Worm (Caenorhabditis elegans) whole organism, L4 larva: ENCODE measurements around the gene F59A7.2.

Experiments
- fkh-10 ChIP-seq: fragments of 150-350 bp; optimal IDR thresholded peaks from 2 replicates; lab custom pipeline; 2014; ENCODE audit warnings: missing biosample characterization, missing genetic modification reagents, missing genetic modification characterization
- fos-1 ChIP-seq: fragments of 150-350 bp; optimal IDR thresholded peaks from 2 replicates; lab custom pipeline; 2014; ENCODE audit warnings: missing biosample characterization, missing genetic modification characterization
- mep-1 ChIP-seq: fragments of 150-350 bp; sonication (generic microtip); optimal IDR thresholded peaks from 3 replicates; lab custom pipeline; 2014; ENCODE audit warnings: missing biosample characterization, missing genetic modification characterization

DNA sequence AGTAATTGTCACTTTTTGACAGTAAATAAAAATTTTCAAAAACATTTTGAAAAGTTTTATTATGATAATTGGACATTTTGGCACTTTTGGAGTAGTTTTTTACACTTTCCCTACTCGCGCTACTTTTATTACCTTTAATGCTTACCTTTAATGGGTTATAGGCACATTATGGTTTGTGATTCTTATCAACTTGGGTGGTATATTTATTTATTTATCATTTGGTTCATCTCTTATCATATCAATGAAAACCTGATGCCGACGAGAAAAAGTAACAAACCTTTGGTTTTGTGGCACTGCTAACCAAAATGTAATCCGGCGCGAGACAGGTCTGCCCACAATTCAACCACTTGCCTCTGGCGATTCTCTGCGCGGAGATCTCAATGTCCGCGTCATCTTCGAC, 18.0 kb downstream of the F59A7.2 start:
- TF ChIP-seq fkh-10 (GFP tag; lab: Kevin White, UChicago) (no peak), fos-1 (tag; lab: Kevin White, UChicago) (no peak), mep-1 (no peak)
